Worm (Caenorhabditis elegans): ENCODE data around the gene heh-1.

heh-1 gene

ce11 chrIII:3240893-3241292 lies 41.6 kb upstream of the heh-1 start:
- TF ChIP-seq odd-2 (tag; optimal IDR thresholded peaks at IDR 0.05) = no peak
- TF ChIP-seq unc-42 (tag; optimal IDR thresholded peaks at IDR 0.05) = no peak
- TF ChIP-seq che-1 (tag; optimal IDR thresholded peaks at IDR 0.05) = no peak
- no peak for TF ChIP-seq ttx-3 (tag; optimal IDR thresholded peaks at IDR 0.05)
- no peak for TF ChIP-seq K02D7.2 (tag; optimal IDR thresholded peaks at IDR 0.05)
- no peak for TF ChIP-seq ceh-48 (tag; optimal IDR thresholded peaks at IDR 0.05)
- TF ChIP-seq ets-4 (tag; optimal IDR thresholded peaks at IDR 0.05) = no peak
- no peak for TF ChIP-seq rnt-1 (tag; optimal IDR thresholded peaks at IDR 0.05)
- TF ChIP-seq elt-4 (tag; optimal IDR thresholded peaks at IDR 0.05) = no peak
- no peak for TF ChIP-seq unc-86 (tag; optimal IDR thresholded peaks at IDR 0.05)
- TF ChIP-seq lin-11 (tag; optimal IDR thresholded peaks at IDR 0.05) = no peak
- TF ChIP-seq ama-1 (optimal IDR thresholded peaks at IDR 0.05) = no peak
- TF ChIP-seq ceh-19 (GFP tag; optimal IDR thresholded peaks at IDR 0.05) = no peak
- no peak for TF ChIP-seq pha-2 (tag; optimal IDR thresholded peaks at IDR 0.05)
- no peak for TF ChIP-seq ceh-45 (GFP tag; IDR thresholded peaks at IDR 0.05)
- no peak for TF ChIP-seq ceh-22 (tag; optimal IDR thresholded peaks at IDR 0.05)
- TF ChIP-seq eyg-1 (tag; optimal IDR thresholded peaks at IDR 0.05) = no peak
- TF ChIP-seq ceh-6 (GFP tag; optimal IDR thresholded peaks at IDR 0.05) = no peak
- TF ChIP-seq gmeb-2 (tag; optimal IDR thresholded peaks at IDR 0.05) = no peak
- TF ChIP-seq sdc-2 (tag; optimal IDR thresholded peaks at IDR 0.05) = no peak

ce11 chrIII:3232650-3233152 lies 33.4 kb upstream of the heh-1 start, which contains the start of gene Y53G8AL.1:
TSS of gene Y53G8AL.1 (plus strand) at chrIII:3233102.
- no peak for TF ChIP-seq ttx-3 (tag; optimal IDR thresholded peaks at IDR 0.05)
- no peak for TF ChIP-seq hlh-13 (GFP tag; optimal IDR thresholded peaks at IDR 0.05)
- peak; percentile 40 for TF ChIP-seq ceh-14 (tag; optimal IDR thresholded peaks at IDR 0.05)

- TF ChIP-seq syd-9 (tag; optimal IDR thresholded peaks at IDR 0.05) (no peak), unc-42 (tag; optimal IDR thresholded peaks at IDR 0.05) (peak; percentile 89)
Measured at ce11 chrIII:3224102-3224501, 24.8 kb upstream of the heh-1 start.

ce11 chrIII:3222707-3223106 lies 23.4 kb upstream of the heh-1 start:
- TF ChIP-seq F13H6.1 (tag; optimal IDR thresholded peaks at IDR 0.05) = no peak
- no peak for TF ChIP-seq K09A11.1 (tag; optimal IDR thresholded peaks at IDR 0.05; ENCODE audit: insufficient read depth)
- TF ChIP-seq fkh-10 (GFP tag; optimal IDR thresholded peaks at IDR 0.05) = no peak
- no peak for TF ChIP-seq ceh-22 (tag; optimal IDR thresholded peaks at IDR 0.05)
- no peak for TF ChIP-seq ceh-6 (GFP tag; optimal IDR thresholded peaks at IDR 0.05)
- TF ChIP-seq pat-9 (tag; optimal IDR thresholded peaks at IDR 0.05) = no peak
- no peak for TF ChIP-seq unc-3 (GFP tag; conservative IDR thresholded peaks at IDR 0.05)
- no peak for TF ChIP-seq unc-3 (tag; optimal IDR thresholded peaks at IDR 0.05)
- TF ChIP-seq tbx-7 (tag; optimal IDR thresholded peaks at IDR 0.05) = no peak
- TF ChIP-seq Y22D7AL.16 (tag; optimal IDR thresholded peaks at IDR 0.05) = no peak

ce11 chrIII:3220287-3220686 lies 21.0 kb upstream of the heh-1 start:
- TF ChIP-seq tbx-7 (tag; optimal IDR thresholded peaks at IDR 0.05) (no peak), gmeb-2 (tag; optimal IDR thresholded peaks at IDR 0.05) (no peak), ceh-6 (GFP tag; optimal IDR thresholded peaks at IDR 0.05) (no peak), ceh-31 (tag; optimal IDR thresholded peaks at IDR 0.05) (peak; percentile 75), pax-1 (tag; optimal IDR thresholded peaks at IDR 0.05) (no peak), unc-42 (tag; optimal IDR thresholded peaks at IDR 0.05) (peak; percentile 62), syd-9 (tag; optimal IDR thresholded peaks at IDR 0.05) (no peak), ceh-48 (tag; optimal IDR thresholded peaks at IDR 0.05) (no peak), eyg-1 (tag; optimal IDR thresholded peaks at IDR 0.05) (no peak), Y22D7AL.16 (tag; optimal IDR thresholded peaks at IDR 0.05) (no peak), hlh-8 (tag; optimal IDR thresholded peaks at IDR 0.05) (no peak), nfya-1 (tag; optimal IDR thresholded peaks at IDR 0.05) (peak; percentile 59), tbx-2 (tag; optimal IDR thresholded peaks at IDR 0.05) (peak; percentile 4)

All from whole organism, late embryonic.